Worm (Caenorhabditis elegans) whole organism, L4 larva: Measurements from ENCODE around the gene D1046.2.

Experiments
- T20F7.1 ChIP-seq: fragments of 200-800 bp; sonication (Bioruptor generic); optimal IDR thresholded peaks from 2 replicates; lab custom pipeline; 2018; ENCODE audit warnings: mild to moderate bottlenecking, missing genetic modification characterization, missing compliant biosample characterization
- Y5F2A.4 ChIP-seq: fragments of 200-800 bp; sonication (Bioruptor generic); optimal IDR thresholded peaks from 2 replicates; lab custom pipeline; 2018; ENCODE audit warnings: mild to moderate bottlenecking, missing genetic modification characterization, missing compliant biosample characterization
- Y75B8A.6 ChIP-seq: fragments of 200-800 bp; sonication (Bioruptor generic); IDR thresholded peaks from 2 replicates; pipeline ENCODE4 v1.3.6; 2022; ENCODE audit warnings: missing genetic modification reagents, missing genetic modification characterization, missing compliant biosample characterization
- ZK337.2 ChIP-seq: fragments of 200-800 bp; sonication (Bioruptor generic); IDR thresholded peaks from 2 replicates; pipeline ENCODE4 v1.3.6; 2022; ENCODE audit warnings: missing genetic modification reagents, missing genetic modification characterization, missing compliant biosample characterization
- ama-1 ChIP-seq: fragments of 150-350 bp; optimal IDR thresholded peaks from 2 replicates; lab custom pipeline; 2014; ENCODE audit warnings: inconsistent platforms, mixed read lengths
- arid-1 ChIP-seq: fragments of 200-800 bp; sonication (Bioruptor generic); conservative IDR thresholded peaks from 2 replicates; pipeline ENCODE4 v1.3.6; 2022; ENCODE audit warnings: missing genetic modification reagents, missing genetic modification characterization, missing compliant biosample characterization
- attf-4 ChIP-seq: sonication (generic microtip); optimal IDR thresholded peaks from 3 replicates; lab custom pipeline; 2017; ENCODE audit warnings: missing biosample characterization, missing genetic modification characterization
- ceh-62 ChIP-seq: sonication (generic microtip); optimal IDR thresholded peaks from 2 replicates; lab custom pipeline; 2017; ENCODE audit warnings: missing biosample characterization, missing genetic modification characterization
- ceh-82 ChIP-seq: sonication (generic microtip); optimal IDR thresholded peaks from 2 replicates; lab custom pipeline; 2017; ENCODE audit warnings: missing biosample characterization, missing genetic modification characterization
- ctbp-1 ChIP-seq: fragments of 200-800 bp; sonication (Bioruptor generic); IDR thresholded peaks from 2 replicates; pipeline ENCODE4 v1.3.6; 2022; ENCODE audit warnings: missing genetic modification reagents, missing genetic modification characterization, missing compliant biosample characterization
- daf-16 ChIP-seq, 3 experiments: sonication (generic microtip); optimal IDR thresholded peaks; 2 replicates each; lab custom pipeline; 2016 to 2017; ENCODE audit warnings: missing genetic modification characterization in 3 of 3, missing genetic modification reagents in 3 of 3, mild to moderate bottlenecking in 2 of 3, missing compliant biosample characterization in 2 of 3, missing biosample characterization in 1 of 3, moderate library complexity in 1 of 3
- dve-1 ChIP-seq: sonication (generic microtip); optimal IDR thresholded peaks from 2 replicates; lab custom pipeline; 2017; ENCODE audit warnings: antibody characterized with exemption, mild to moderate bottlenecking, missing genetic modification characterization, missing compliant biosample characterization; ENCODE audit not compliant: insufficient read depth
- fos-1 ChIP-seq: fragments of 150-350 bp; optimal IDR thresholded peaks from 2 replicates; lab custom pipeline; 2014; ENCODE audit warnings: missing biosample characterization, missing genetic modification characterization
- hlh-11 ChIP-seq: fragments of 200-800 bp; sonication (Bioruptor generic); optimal IDR thresholded peaks from 2 replicates; lab custom pipeline; 2018; ENCODE audit warnings: mild to moderate bottlenecking, missing genetic modification characterization, missing compliant biosample characterization
- hlh-30 ChIP-seq: sonication (generic microtip); optimal IDR thresholded peaks from 2 replicates; lab custom pipeline; 2017; ENCODE audit warnings: antibody characterized with exemption, mild to moderate bottlenecking, missing genetic modification characterization, missing compliant biosample characterization; ENCODE audit not compliant: insufficient read depth
- hmg-1.1 ChIP-seq: fragments of 200-800 bp; sonication (Bioruptor generic); IDR thresholded peaks from 2 replicates; pipeline ENCODE4 v1.3.6; 2022; ENCODE audit warnings: missing genetic modification reagents, missing genetic modification characterization, missing compliant biosample characterization
- jun-1 ChIP-seq: fragments of 150-350 bp; optimal IDR thresholded peaks from 2 replicates; lab custom pipeline; 2014; ENCODE audit warnings: missing biosample characterization, missing genetic modification reagents, missing genetic modification characterization
- lin-15B ChIP-seq: fragments of 150-350 bp; sonication (generic microtip); optimal IDR thresholded peaks from 3 replicates; lab custom pipeline; 2014; ENCODE audit warnings: missing biosample characterization, missing genetic modification characterization
- lin-39 ChIP-seq: fragments of 150-350 bp; optimal IDR thresholded peaks from 2 replicates; lab custom pipeline; 2014; ENCODE audit warnings: missing biosample characterization, missing genetic modification reagents, missing genetic modification characterization
- lir-3 ChIP-seq: sonication (generic microtip); optimal IDR thresholded peaks from 2 replicates; lab custom pipeline; 2016; ENCODE audit warnings: mild to moderate bottlenecking, missing genetic modification characterization, missing compliant biosample characterization
- lsy-2 ChIP-seq, 2 experiments: fragments of 150-350 bp in 1 of 2; sonication (generic microtip) in 1 of 2; optimal IDR thresholded peaks; 2 replicates each; lab custom pipeline; 2014 to 2017; ENCODE audit warnings: missing biosample characterization in 2 of 2, missing genetic modification characterization in 2 of 2
- mdl-1 ChIP-seq, 2 experiments: fragments of 150-350 bp in 1 of 2; sonication (generic microtip) in 1 of 2; optimal IDR thresholded peaks; 2 replicates each; lab custom pipeline; 2014 to 2017; ENCODE audit warnings: missing biosample characterization in 2 of 2, missing genetic modification characterization in 2 of 2
- mep-1 ChIP-seq: fragments of 150-350 bp; sonication (generic microtip); optimal IDR thresholded peaks from 3 replicates; lab custom pipeline; 2014; ENCODE audit warnings: missing biosample characterization, missing genetic modification characterization
- mxl-2 ChIP-seq: fragments of 200-800 bp; sonication (Bioruptor generic); conservative IDR thresholded peaks from 2 replicates; pipeline ENCODE4 v1.3.6; 2022; ENCODE audit warnings: missing genetic modification reagents, missing genetic modification characterization, missing compliant biosample characterization
- nhr-25 ChIP-seq: sonication (generic microtip); optimal IDR thresholded peaks from 2 replicates; lab custom pipeline; 2017; ENCODE audit warnings: missing genetic modification characterization, mild to moderate bottlenecking, missing compliant biosample characterization, antibody characterized with exemption, moderate library complexity, borderline replicate concordance; ENCODE audit not compliant: insufficient read depth
- nhr-42 ChIP-seq: fragments of 200-800 bp; sonication (Bioruptor generic); IDR thresholded peaks from 2 replicates; pipeline ENCODE4 v1.3.6; 2022; ENCODE audit warnings: missing genetic modification characterization, missing compliant biosample characterization
- pha-4 ChIP-seq, 2 experiments: fragments of 150-350 bp in 1 of 2; fragments of 200-800 bp in 1 of 2; sonication (Bioruptor generic) in 1 of 2; IDR thresholded peaks in 1 of 2; optimal IDR thresholded peaks in 1 of 2; 2 replicates each; pipeline versions ENCODE4 v1.3.6 to Lab custom; 2014 to 2022; ENCODE audit warnings: missing genetic modification characterization in 2 of 2, missing genetic modification reagents in 2 of 2, missing biosample characterization in 1 of 2, missing compliant biosample characterization in 1 of 2
- php-3 ChIP-seq: fragments of 200-800 bp; sonication (Bioruptor generic); IDR thresholded peaks from 2 replicates; pipeline ENCODE4 v1.3.6; 2022; ENCODE audit warnings: missing genetic modification reagents, missing genetic modification characterization, missing compliant biosample characterization
- rbr-2 ChIP-seq: sonication (generic microtip); optimal IDR thresholded peaks from 2 replicates; lab custom pipeline; 2016; ENCODE audit warnings: missing genotype, missing genetic modification characterization, missing compliant biosample characterization
- saeg-2 ChIP-seq: fragments of 200-800 bp; sonication (Bioruptor generic); IDR thresholded peaks from 2 replicates; pipeline ENCODE4 v1.3.6; 2022; ENCODE audit warnings: missing genetic modification reagents, missing genetic modification characterization, missing compliant biosample characterization
- skn-1 ChIP-seq: fragments of 150-350 bp; optimal IDR thresholded peaks from 2 replicates; lab custom pipeline; 2014; ENCODE audit warnings: missing biosample characterization, missing genetic modification characterization
- unc-39 ChIP-seq: sonication (generic microtip); optimal IDR thresholded peaks from 2 replicates; lab custom pipeline; 2017; ENCODE audit warnings: missing biosample characterization, missing genetic modification characterization
- unc-62 ChIP-seq, 3 experiments: fragments of 150-350 bp in 1 of 3; sonication (generic microtip); optimal IDR thresholded peaks in 2 of 3; peaks in 1 of 3; 1 replicate in 1 of 3; 2 replicates in 2 of 3; lab custom pipeline; 2014 to 2017; ENCODE audit warnings: missing biosample characterization in 3 of 3, missing genetic modification characterization in 3 of 3, missing genetic modification reagents in 3 of 3, missing genotype in 1 of 3
- zag-1 ChIP-seq: fragments of 150-350 bp; optimal IDR thresholded peaks from 2 replicates; lab custom pipeline; 2014; ENCODE audit warnings: missing biosample characterization, missing genetic modification characterization
- ztf-11 ChIP-seq: fragments of 150-350 bp; optimal IDR thresholded peaks from 2 replicates; lab custom pipeline; 2014; ENCODE audit warnings: missing biosample characterization, missing genetic modification characterization
- ztf-7 ChIP-seq: fragments of 150-350 bp; optimal IDR thresholded peaks from 2 replicates; lab custom pipeline; 2014; ENCODE audit warnings: missing biosample characterization, missing genetic modification characterization

Gene D1046.2

ce11 chrIV:8921956-8922355 is 3.9 kb downstream of the D1046.2 start, which contains the start of gene D1046.16 (continued):
- TF ChIP-seq mdl-1 (tag; optimal IDR thresholded peaks at IDR 0.05; lab: Kevin White, UChicago) (peak in 1 of 2 experiments; percentile 46), unc-62 (GFP tag; optimal IDR thresholded peaks at IDR 0.05 in 1 of 2; lab: Kevin White, UChicago) (peak in 1 of 2 experiments; percentile 15), unc-62 (tag; optimal IDR thresholded peaks at IDR 0.05; lab: Kevin White, UChicago) (no peak), T20F7.1 (GFP tag; lab: Kevin White, UChicago) (no peak), php-3 (no peak), nhr-25 (tag; lab: Kevin White, UChicago) (peak; percentile 41), ceh-82 (tag; lab: Kevin White, UChicago) (no peak), nhr-42 (GFP tag; lab: Robert Waterston, UW) (no peak), ama-1 (lab: Kevin White, UChicago) (no peak), daf-16 (GFP tag; optimal IDR thresholded peaks at IDR 0.05; lab: Kevin White, UChicago) (no peak), daf-16 (tag; optimal IDR thresholded peaks at IDR 0.05; lab: Kevin White, UChicago) (peak; percentile 20)
- TF ChIP-seq, all 104 proteins: peak for 15

DNA sequence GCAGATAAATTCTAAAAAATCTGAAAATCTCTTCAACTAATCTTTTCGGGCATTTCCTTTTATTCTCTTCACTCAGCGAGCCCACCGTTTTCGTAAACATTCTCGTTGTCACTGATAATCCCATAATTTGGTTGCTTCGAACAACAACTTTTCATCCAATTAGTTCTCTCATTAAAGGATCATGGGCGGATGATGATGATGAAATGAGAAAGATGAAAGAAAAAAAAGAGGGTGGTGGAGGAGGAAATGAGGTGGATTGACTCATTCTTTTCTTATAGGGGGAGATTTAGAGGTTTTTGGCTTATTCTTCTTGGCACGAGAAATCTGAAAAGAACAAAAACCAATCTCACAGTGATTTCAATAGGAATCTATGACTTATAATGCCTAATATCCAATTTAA is 4.7 kb downstream of the D1046.2 start:
- no peak for TF ChIP-seq lir-3
- no peak for TF ChIP-seq pha-4 (GFP tag; IDR thresholded peaks at IDR 0.05; lab: Robert Waterston, UW)
- no peak for TF ChIP-seq pha-4 (tag; optimal IDR thresholded peaks at IDR 0.05; lab: Kevin White, UChicago)
- no peak for TF ChIP-seq fos-1
- TF ChIP-seq zag-1: no peak
- TF ChIP-seq Y75B8A.6 (GFP tag; lab: Robert Waterston, UW): no peak
- TF ChIP-seq ZK337.2 (GFP tag; lab: Robert Waterston, UW): no peak
- TF ChIP-seq ama-1 (lab: Kevin White, UChicago): no peak
- no peak for TF ChIP-seq arid-1 (GFP tag; lab: Robert Waterston, UW)
- TF ChIP-seq attf-4 (tag; lab: Kevin White, UChicago): no peak
- TF ChIP-seq Y5F2A.4 (GFP tag; lab: Kevin White, UChicago): no peak
- no peak for TF ChIP-seq skn-1 (tag; lab: Kevin White, UChicago)
- no peak for TF ChIP-seq rbr-2
- no peak for TF ChIP-seq ctbp-1 (GFP tag; lab: Robert Waterston, UW)
- TF ChIP-seq jun-1 (tag; lab: Kevin White, UChicago): no peak
- TF ChIP-seq lin-39: no peak

DNA sequence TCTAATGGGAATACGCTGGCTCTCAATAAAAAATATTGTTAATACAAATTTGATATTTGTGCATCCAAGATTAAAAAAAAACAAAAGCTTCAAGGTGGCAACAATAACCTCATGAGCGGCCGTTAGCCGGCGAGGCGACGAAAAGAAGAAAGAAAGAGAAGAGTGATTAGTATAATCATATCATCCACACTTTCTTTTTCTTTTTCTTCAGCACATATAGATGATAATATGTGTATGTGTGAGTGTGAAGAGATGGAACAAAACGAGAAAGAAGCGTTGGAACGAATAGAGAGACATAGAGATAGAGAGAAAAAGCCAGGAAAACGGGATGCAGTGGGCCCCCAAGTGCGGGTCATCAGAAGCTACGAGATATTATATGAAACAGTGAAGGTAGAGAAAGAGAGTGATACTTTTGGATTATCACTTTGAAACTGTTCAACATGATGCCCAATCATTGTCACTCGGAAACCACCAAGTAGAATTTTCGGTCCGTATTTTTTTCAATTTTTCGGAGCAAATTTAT is 5.5 kb downstream of the D1046.2 start:
- TF ChIP-seq unc-39 (tag; lab: Kevin White, UChicago): no peak
- TF ChIP-seq hlh-30 (tag; lab: Kevin White, UChicago): peak; percentile 6
- TF ChIP-seq ztf-11 (tag; lab: Kevin White, UChicago): no peak
- peak; percentile 24 for TF ChIP-seq hlh-11
- no peak for TF ChIP-seq ZK337.2 (GFP tag; lab: Robert Waterston, UW)
- peak in 1 of 2 experiments; percentile 14 for TF ChIP-seq mdl-1 (tag; optimal IDR thresholded peaks at IDR 0.05; lab: Kevin White, UChicago)
- TF ChIP-seq ztf-7 (tag; lab: Kevin White, UChicago): no peak
- peak in 1 of 2 experiments; percentile 35 for TF ChIP-seq lsy-2 (tag; optimal IDR thresholded peaks at IDR 0.05; lab: Kevin White, UChicago)

ce11 chrIV:8918790-8919189 is 7.1 kb downstream of the D1046.2 start, which contains the start of gene rap-1:
rap-1 (minus strand) TSS chrIV:8918890.
- no peak for TF ChIP-seq ceh-62
- TF ChIP-seq dve-1 (tag; lab: Kevin White, UChicago): no peak
- TF ChIP-seq mxl-2: no peak
- TF ChIP-seq mep-1 (tag; lab: Kevin White, UChicago): no peak
- TF ChIP-seq hmg-1.1 (GFP tag; lab: Robert Waterston, UW): no peak
- TF ChIP-seq saeg-2 (GFP tag; lab: Robert Waterston, UW): no peak
- no peak for TF ChIP-seq lin-15B (tag; lab: Kevin White, UChicago)
- TF ChIP-seq, all 104 proteins: peak for 0
